Fruit fly (Drosophila melanogaster): Measurements from ENCODE around the gene CG33641.

DNA sequence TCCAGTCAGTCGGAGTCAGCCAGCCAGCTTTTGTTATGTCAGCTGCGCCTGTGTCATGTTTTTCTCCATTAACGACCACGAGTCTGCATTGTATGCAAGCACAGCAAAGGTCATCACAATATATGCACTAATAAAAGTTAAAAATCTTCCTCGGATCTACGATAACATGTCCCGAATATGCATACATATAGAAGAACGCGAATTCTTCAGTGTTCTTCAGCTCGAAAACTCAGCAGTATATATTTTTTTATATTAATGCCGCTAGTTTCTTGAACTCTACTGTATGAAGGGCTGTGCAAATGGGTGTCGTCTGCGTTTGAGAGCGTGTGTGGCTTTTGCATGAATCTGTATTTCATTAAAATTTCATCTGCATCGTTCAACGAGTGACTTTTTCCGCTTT is 46.6 kb upstream of the CG33641 start:
- TF ChIP-seq Hr38 (GFP tag; optimal IDR thresholded peaks at IDR 0.05), result no peak
- no peak for TF ChIP-seq Blimp-1 (GFP tag; optimal IDR thresholded peaks at IDR 0.05)
- TF ChIP-seq CG10631 (GFP tag; optimal IDR thresholded peaks at IDR 0.05), result peak; percentile 37
- no peak for TF ChIP-seq CG1621 (tag; optimal IDR thresholded peaks at IDR 0.05)
- no peak for TF ChIP-seq CG6854 (GFP tag; optimal IDR thresholded peaks at IDR 0.05)
- peak; percentile 57 for TF ChIP-seq Sox102F (GFP tag; optimal IDR thresholded peaks at IDR 0.05)
- TF ChIP-seq CG3919 (GFP tag; optimal IDR thresholded peaks at IDR 0.05), result no peak
- no peak for TF ChIP-seq CG11902 (GFP tag; optimal IDR thresholded peaks at IDR 0.05)
- peak; percentile 62 for TF ChIP-seq acj6 (GFP tag; optimal IDR thresholded peaks at IDR 0.05)
- peak; percentile 16 for TF ChIP-seq fd59A (GFP tag; optimal IDR thresholded peaks at IDR 0.05)
- no peak for TF ChIP-seq CG4318 (GFP tag; optimal IDR thresholded peaks at IDR 0.05)
- TF ChIP-seq spab (GFP tag; optimal IDR thresholded peaks at IDR 0.05), result peak; percentile 18
